Worm (Caenorhabditis elegans) whole organism, late embryonic: ENCODE results near the gene W04G3.13.

Experiments used
- ama-1 ChIP-seq: fragments of 150-350 bp; optimal IDR thresholded peaks from 2 replicates; lab custom pipeline; 2014
- ceh-9 ChIP-seq: sonication (generic microtip); optimal IDR thresholded peaks from 2 replicates; lab custom pipeline; 2016; ENCODE audit warnings: mild to moderate bottlenecking, missing genetic modification characterization, inconsistent platforms, missing compliant biosample characterization
- elt-2 ChIP-seq: sonication (generic microtip); optimal IDR thresholded peaks from 2 replicates; lab custom pipeline; 2016; ENCODE audit warnings: missing genetic modification reagents, missing genetic modification characterization, missing compliant biosample characterization
- ets-4 ChIP-seq: sonication (generic microtip); optimal IDR thresholded peaks from 2 replicates; lab custom pipeline; 2016; ENCODE audit warnings: missing genetic modification characterization, missing compliant biosample characterization
- mec-3 ChIP-seq: sonication (generic microtip); optimal IDR thresholded peaks from 2 replicates; lab custom pipeline; 2016; ENCODE audit warnings: borderline replicate concordance, missing genetic modification characterization, missing compliant biosample characterization
- nfya-1 ChIP-seq: sonication (generic microtip); optimal IDR thresholded peaks from 2 replicates; lab custom pipeline; 2017; ENCODE audit warnings: missing genetic modification characterization, mild to moderate bottlenecking, missing compliant biosample characterization, antibody characterized with exemption, moderate library complexity
- nhr-11 ChIP-seq: fragments of 150-350 bp; optimal IDR thresholded peaks from 2 replicates; lab custom pipeline; 2014; ENCODE audit warnings: missing biosample characterization, missing genetic modification characterization
- odd-2 ChIP-seq: sonication (generic microtip); optimal IDR thresholded peaks from 2 replicates; lab custom pipeline; 2017; ENCODE audit warnings: antibody characterized with exemption, mild to moderate bottlenecking, missing genetic modification characterization, missing compliant biosample characterization
- pag-3 ChIP-seq: sonication (generic microtip); optimal IDR thresholded peaks from 2 replicates; lab custom pipeline; 2016; ENCODE audit warnings: missing compliant biosample characterization, missing genetic modification characterization, borderline replicate concordance
- pha-4 ChIP-seq: fragments of 150-350 bp; optimal IDR thresholded peaks from 2 replicates; lab custom pipeline; 2018; ENCODE audit warnings: missing biosample characterization, missing genetic modification reagents, missing genetic modification characterization
- sdc-2 ChIP-seq: sonication (generic microtip); optimal IDR thresholded peaks from 2 replicates; lab custom pipeline; 2016; ENCODE audit warnings: missing genotype, missing genetic modification characterization, missing compliant biosample characterization
- sox-4 ChIP-seq: sonication (generic microtip); optimal IDR thresholded peaks from 2 replicates; lab custom pipeline; 2017; ENCODE audit warnings: mild to moderate bottlenecking, missing genetic modification characterization, inconsistent platforms, missing compliant biosample characterization
- tbx-2 ChIP-seq: sonication (generic microtip); optimal IDR thresholded peaks from 2 replicates; lab custom pipeline; 2016; ENCODE audit warnings: missing genetic modification characterization, missing compliant biosample characterization

DNA sequence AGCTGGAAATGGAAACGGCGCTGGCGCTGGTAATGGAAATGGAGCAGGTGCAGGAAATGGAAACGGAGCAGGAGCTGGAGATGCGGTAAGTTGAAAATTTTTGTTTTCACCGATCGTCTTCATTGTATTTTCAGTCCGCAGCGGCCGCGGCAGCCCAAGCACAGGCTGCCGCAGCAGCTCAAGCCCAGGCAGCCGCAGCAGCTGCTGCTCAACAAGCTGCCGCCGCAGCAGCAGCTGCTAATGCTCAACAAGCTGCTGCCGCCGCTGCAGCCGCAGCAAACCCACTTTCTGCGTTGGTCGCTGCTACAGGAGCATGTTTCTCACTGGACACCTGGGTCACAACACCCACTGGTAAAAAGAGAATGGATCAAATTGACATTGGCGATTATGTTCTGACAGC is 34.9 kb upstream of the W04G3.13 start:
- TF ChIP-seq ets-4 (tag; lab: Kevin White, UChicago) (no peak), pha-4 (tag; lab: Kevin White, UChicago) (no peak), tbx-2 (tag; lab: Kevin White, UChicago) (no peak), pag-3 (no peak), sox-4 (tag; lab: Kevin White, UChicago) (no peak), mec-3 (tag; lab: Kevin White, UChicago) (no peak), nhr-11 (no peak), nfya-1 (tag; lab: Kevin White, UChicago) (no peak), ceh-9 (tag; lab: Kevin White, UChicago) (no peak), elt-2 (tag; lab: Kevin White, UChicago) (no peak), ama-1 (lab: Kevin White, UChicago) (no peak), sdc-2 (tag; lab: Kevin White, UChicago) (no peak), odd-2 (no peak)
